Worm (Caenorhabditis elegans): ENCODE data around the gene F46E10.2.

F46E10.2 gene

DNA sequence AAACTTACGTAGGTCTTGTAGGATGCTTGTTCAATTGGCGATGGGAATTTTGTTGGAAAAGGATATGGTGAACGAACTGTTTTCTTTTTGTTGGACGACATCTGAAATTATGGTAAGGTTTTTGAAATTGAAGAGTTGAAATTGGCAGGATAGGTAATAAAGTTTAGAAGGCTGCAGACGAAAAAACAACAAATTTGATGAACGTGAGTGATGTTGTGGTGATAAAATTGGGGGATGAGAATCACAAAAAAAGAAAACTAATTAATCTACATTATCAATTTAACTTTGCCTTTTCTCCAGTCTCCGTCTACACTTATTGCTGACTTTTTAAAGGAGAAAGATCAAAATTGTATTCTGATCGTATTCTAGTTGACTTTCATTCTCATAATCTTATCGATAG lies 26.4 kb upstream of the F46E10.2 start, which contains the start of gene cpt-6:
Gene cpt-6, minus strand, starts transcription at position 101 of the 400 bp plus-strand sequence.
- TF ChIP-seq ets-7 (tag; optimal IDR thresholded peaks at IDR 0.05) = no peak
- TF ChIP-seq pes-1 (GFP tag; IDR thresholded peaks at IDR 0.05) = no peak
- no peak for TF ChIP-seq tbx-37 (GFP tag; conservative IDR thresholded peaks at IDR 0.05)

DNA sequence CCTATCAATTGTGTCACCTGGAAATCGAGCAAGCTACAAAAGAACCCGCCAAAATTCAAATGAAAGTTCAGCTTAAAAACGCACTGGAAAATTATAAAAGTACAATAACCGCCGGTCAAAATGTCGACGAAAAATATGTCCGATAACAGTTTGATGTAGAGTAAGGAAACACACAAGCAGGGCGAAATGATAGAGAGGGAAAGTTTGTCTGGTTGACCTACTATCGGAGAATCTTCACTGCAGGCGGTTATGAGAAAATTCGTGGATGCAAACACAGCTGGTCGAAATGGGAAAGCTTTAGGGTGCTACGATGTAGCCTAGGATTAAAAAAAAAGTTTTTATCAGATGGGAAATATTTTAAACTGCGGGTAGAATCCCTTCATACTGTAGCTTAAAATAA lies 24.9 kb upstream of the F46E10.2 start:
- TF ChIP-seq F13C5.2 (tag; optimal IDR thresholded peaks at IDR 0.05) = no peak
- TF ChIP-seq B0310.2 (tag; optimal IDR thresholded peaks at IDR 0.05) = no peak
- TF ChIP-seq hnd-1 (tag; optimal IDR thresholded peaks at IDR 0.05) = no peak

DNA sequence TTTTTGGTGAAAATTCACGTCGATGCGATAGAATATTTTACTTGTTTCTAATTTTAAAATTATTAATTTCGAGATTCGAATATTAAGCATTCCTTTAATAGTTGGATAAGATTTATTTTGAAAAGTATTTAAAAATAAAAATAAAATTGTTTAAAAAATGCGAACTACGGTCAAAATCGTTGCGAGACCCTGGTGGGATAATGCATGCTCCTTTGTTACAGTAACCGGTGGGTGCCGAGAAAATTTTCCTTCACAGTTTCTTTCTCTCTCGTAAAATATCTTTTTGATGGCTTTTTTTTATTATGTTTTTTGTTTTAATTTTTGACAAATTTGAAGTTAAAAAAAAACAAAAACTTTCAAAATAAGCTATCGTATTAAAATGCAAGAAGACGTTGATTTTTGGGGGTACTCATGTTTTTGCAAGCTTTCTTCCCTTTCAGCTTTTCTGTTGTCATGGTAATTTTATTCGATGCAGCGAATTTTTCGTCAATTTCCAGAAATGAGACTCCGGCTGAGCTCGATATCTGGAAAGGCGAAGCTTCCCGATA lies 23.6 kb upstream of the F46E10.2 start, which contains the start of gene dgtr-1:
Gene dgtr-1, plus strand, starts transcription at position 498 of the 548 bp plus-strand sequence.
- TF ChIP-seq scrt-1 (GFP tag; IDR thresholded peaks at IDR 0.05) (no peak), hmbx-1 (tag; optimal IDR thresholded peaks at IDR 0.05) (no peak), aly-1 (tag; optimal IDR thresholded peaks at IDR 0.05) (no peak), pes-1 (GFP tag; IDR thresholded peaks at IDR 0.05) (no peak), ceh-13 (GFP tag; optimal IDR thresholded peaks at IDR 0.05) (no peak), tra-4 (tag; optimal IDR thresholded peaks at IDR 0.05) (no peak), F13C5.2 (tag; optimal IDR thresholded peaks at IDR 0.05) (no peak), ets-7 (tag; optimal IDR thresholded peaks at IDR 0.05) (no peak), hmg-4 (GFP tag; optimal IDR thresholded peaks at IDR 0.05) (no peak), hnd-1 (tag; optimal IDR thresholded peaks at IDR 0.05) (no peak)

- TF ChIP-seq ceh-13 (GFP tag; optimal IDR thresholded peaks at IDR 0.05) (no peak), F13C5.2 (tag; optimal IDR thresholded peaks at IDR 0.05) (no peak), scrt-1 (GFP tag; IDR thresholded peaks at IDR 0.05) (no peak), hmbx-1 (tag; optimal IDR thresholded peaks at IDR 0.05) (no peak), tbx-11 (GFP tag; IDR thresholded peaks at IDR 0.05) (no peak), aly-1 (tag; optimal IDR thresholded peaks at IDR 0.05) (no peak), hnd-1 (tag; optimal IDR thresholded peaks at IDR 0.05) (no peak), ets-7 (tag; optimal IDR thresholded peaks at IDR 0.05) (no peak), flt-1 (GFP tag; IDR thresholded peaks at IDR 0.05) (no peak), sea-1 (GFP tag; conservative IDR thresholded peaks at IDR 0.05) (no peak), ama-1 (optimal IDR thresholded peaks at IDR 0.05) (no peak), pes-1 (GFP tag; IDR thresholded peaks at IDR 0.05) (no peak), ceh-36 (tag; optimal IDR thresholded peaks at IDR 0.05) (no peak), tbx-37 (GFP tag; conservative IDR thresholded peaks at IDR 0.05) (no peak), tra-4 (tag; optimal IDR thresholded peaks at IDR 0.05) (no peak)
These were observed 21.8 kb upstream of the F46E10.2 start for ce11 chrV:6498441-6498840.

ce11 chrV:6498903-6499302 lies 21.3 kb upstream of the F46E10.2 start, which contains the start of gene W01A11.1:
W01A11.1 (plus strand) TSS chrV:6499224.
- TF ChIP-seq flt-1 (GFP tag; IDR thresholded peaks at IDR 0.05) = no peak
- no peak for TF ChIP-seq aly-1 (tag; optimal IDR thresholded peaks at IDR 0.05)
- TF ChIP-seq ets-7 (tag; optimal IDR thresholded peaks at IDR 0.05) = no peak
- TF ChIP-seq F13C5.2 (tag; optimal IDR thresholded peaks at IDR 0.05) = no peak

DNA sequence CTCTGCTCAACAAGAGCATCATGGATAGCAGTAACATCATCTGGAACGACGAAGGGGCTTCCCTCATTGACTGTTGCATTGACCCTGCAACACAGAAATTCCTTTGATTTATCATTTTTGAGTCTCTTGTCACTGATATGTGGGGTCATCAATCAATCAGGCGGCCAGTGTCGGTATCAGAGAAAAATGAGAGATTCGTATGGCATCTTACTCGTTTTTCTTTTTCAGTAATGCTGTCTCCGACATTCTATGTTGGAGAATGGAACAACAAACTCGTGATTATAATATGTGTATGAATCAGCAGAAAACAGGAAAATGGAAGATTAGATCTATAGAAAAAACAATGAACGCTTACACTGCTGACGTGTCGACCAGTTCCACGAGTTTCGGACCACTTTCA lies 17.1 kb upstream of the F46E10.2 start:
- TF ChIP-seq tbx-11 (GFP tag; IDR thresholded peaks at IDR 0.05) (no peak), ceh-36 (tag; optimal IDR thresholded peaks at IDR 0.05) (no peak), F13C5.2 (tag; optimal IDR thresholded peaks at IDR 0.05) (no peak), tra-4 (tag; optimal IDR thresholded peaks at IDR 0.05) (no peak)

ce11 chrV:6504131-6504827 lies 16.0 kb upstream of the F46E10.2 start, which contains the start of gene moc-2:
moc-2 (minus strand) TSS chrV:6504181.
- TF ChIP-seq hmbx-1 (tag; optimal IDR thresholded peaks at IDR 0.05) (no peak), scrt-1 (GFP tag; IDR thresholded peaks at IDR 0.05) (no peak), ceh-13 (GFP tag; optimal IDR thresholded peaks at IDR 0.05) (no peak), pes-1 (GFP tag; IDR thresholded peaks at IDR 0.05) (no peak), tra-4 (tag; optimal IDR thresholded peaks at IDR 0.05) (no peak), tbx-37 (GFP tag; conservative IDR thresholded peaks at IDR 0.05) (no peak), aly-1 (tag; optimal IDR thresholded peaks at IDR 0.05) (no peak)

DNA sequence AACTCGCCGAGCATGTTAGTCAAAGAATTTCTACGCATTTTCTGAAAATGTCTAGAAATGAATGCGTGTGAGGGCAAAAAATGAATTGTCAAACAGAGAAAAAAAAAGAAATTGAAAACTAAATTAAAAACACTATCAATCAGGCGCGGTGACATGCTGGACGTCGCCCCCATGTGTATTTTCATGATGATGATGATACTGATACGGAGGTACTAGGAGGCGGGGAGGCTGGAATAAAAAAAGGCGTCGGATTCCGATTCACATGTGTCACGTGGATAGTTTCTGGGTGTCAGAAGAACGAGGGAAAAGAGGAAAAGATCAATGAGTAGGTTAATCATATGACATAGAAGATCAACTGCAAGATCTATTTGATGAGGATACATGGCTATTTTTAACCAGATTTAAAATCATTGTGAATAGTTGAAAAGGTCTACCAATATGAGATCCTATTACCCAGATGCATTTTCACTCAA lies 14.9 kb upstream of the F46E10.2 start, which contains the start of gene W01A11.7:
Gene W01A11.7, minus strand, starts transcription at position 51 of the 473 bp plus-strand sequence.
- TF ChIP-seq ama-1 (optimal IDR thresholded peaks at IDR 0.05) (no peak), tra-4 (tag; optimal IDR thresholded peaks at IDR 0.05) (no peak), pes-1 (GFP tag; IDR thresholded peaks at IDR 0.05) (no peak), hnd-1 (tag; optimal IDR thresholded peaks at IDR 0.05) (no peak), scrt-1 (GFP tag; IDR thresholded peaks at IDR 0.05) (no peak), ets-7 (tag; optimal IDR thresholded peaks at IDR 0.05) (no peak), tbx-37 (GFP tag; conservative IDR thresholded peaks at IDR 0.05) (no peak), ceh-36 (tag; optimal IDR thresholded peaks at IDR 0.05) (no peak), tbx-11 (GFP tag; IDR thresholded peaks at IDR 0.05) (no peak), hmg-4 (GFP tag; optimal IDR thresholded peaks at IDR 0.05) (no peak), aly-1 (tag; optimal IDR thresholded peaks at IDR 0.05) (no peak), ceh-13 (GFP tag; optimal IDR thresholded peaks at IDR 0.05) (no peak), flt-1 (GFP tag; IDR thresholded peaks at IDR 0.05) (no peak), sea-1 (GFP tag; conservative IDR thresholded peaks at IDR 0.05) (no peak)
